Worm (Caenorhabditis elegans) whole organism, mixed stage, embryonic: ENCODE measurements around the gene F59D6.1.

ENCODE experiments used
- elt-3 ChIP-seq: fragments of 150-350 bp; optimal IDR thresholded peaks from 2 replicates; lab custom pipeline; 2014; ENCODE audit warnings: missing biosample characterization, missing genetic modification characterization
- hlh-1 ChIP-seq: fragments of 150-350 bp; optimal IDR thresholded peaks from 2 replicates; lab custom pipeline; 2014; ENCODE audit warnings: missing biosample characterization, missing genetic modification reagents, missing genetic modification characterization
- lin-13 ChIP-seq: fragments of 150-350 bp; optimal IDR thresholded peaks from 2 replicates; lab custom pipeline; 2014; ENCODE audit warnings: missing biosample characterization, missing genetic modification characterization
- nhr-237 ChIP-seq: fragments of 150-350 bp; optimal IDR thresholded peaks from 2 replicates; lab custom pipeline; 2014; ENCODE audit warnings: missing biosample characterization, missing genetic modification characterization

DNA sequence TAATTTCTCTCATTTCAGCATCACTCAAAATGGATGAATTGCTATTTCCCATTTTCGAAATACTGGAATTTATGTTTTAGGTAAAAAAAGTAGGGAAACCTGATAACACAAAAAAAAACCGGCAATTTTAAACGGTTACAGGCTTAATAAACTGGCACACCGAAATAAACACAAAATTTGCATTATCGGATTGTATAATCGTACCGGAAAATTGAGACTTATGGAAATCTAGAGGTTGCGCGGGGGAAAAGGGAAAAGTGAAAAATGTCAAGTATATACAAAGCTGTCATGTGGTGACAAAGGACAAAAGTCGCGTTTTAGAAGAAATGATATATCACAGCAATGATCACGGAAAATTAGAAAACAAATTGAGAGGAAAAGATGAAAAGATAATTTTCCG, 5.7 kb upstream of the F59D6.1 start, which contains the start of gene chpf-2:
- no peak for TF ChIP-seq nhr-237 (tag; lab: Kevin White, UChicago)
- no peak for TF ChIP-seq elt-3 (tag; lab: Kevin White, UChicago)
- TF ChIP-seq lin-13 (tag; lab: Kevin White, UChicago) = no peak
- TF ChIP-seq hlh-1 (tag; lab: Kevin White, UChicago) = no peak
